Fruit fly (Drosophila melanogaster): ENCODE measurements around the gene CG5326.

DNA sequence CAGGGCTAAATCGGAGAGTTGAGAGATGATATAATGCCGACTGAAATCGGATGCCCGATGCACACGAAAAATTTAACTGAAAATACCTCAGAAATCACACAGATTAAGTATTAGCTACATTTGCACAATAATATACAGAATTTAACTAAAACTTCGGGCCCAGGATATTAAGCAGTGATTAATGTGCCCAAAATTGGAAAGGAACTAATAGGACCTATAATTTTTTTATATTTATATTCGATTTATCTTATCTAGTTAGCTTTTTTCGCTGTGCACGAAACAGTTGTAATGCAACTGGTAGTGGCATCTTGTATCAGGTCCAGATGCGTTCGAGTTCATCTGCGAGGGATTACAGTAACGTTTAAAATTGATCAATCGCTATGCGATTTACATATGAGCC lies 842 bp downstream of the CG5326 start:
- TF ChIP-seq CG8159 (tag; optimal IDR thresholded peaks at IDR 0.05) (peak; percentile 50), CG14655 (GFP tag; optimal IDR thresholded peaks at IDR 0.05) (no peak), CG4496 (GFP tag; IDR thresholded peaks at IDR 0.05) (no peak), Snoo (tag; optimal IDR thresholded peaks at IDR 0.05) (no peak), CG13204 (GFP tag; optimal IDR thresholded peaks at IDR 0.05) (no peak), rn (GFP tag; IDR thresholded peaks at IDR 0.05) (no peak), CG12605 (GFP tag; IDR thresholded peaks at IDR 0.05) (no peak), fd96Ca (GFP tag; IDR thresholded peaks at IDR 0.05) (no peak), gl (tag; optimal IDR thresholded peaks at IDR 0.05) (no peak)
